Fruit fly (Drosophila melanogaster) whole organism, pupa: ENCODE results near the gene Rpt6.
A peak's percentile ranks its signal among the peaks of the same experiment; 100 is the strongest.

ENCODE experiments used
- CG13204 ChIP-seq: fragments of 200-800 bp; sonication (Bioruptor generic); optimal IDR thresholded peaks from 2 replicates; lab custom pipeline; 2018; ENCODE audit warnings: missing biosample characterization, mild to moderate bottlenecking, missing genetic modification characterization, moderate library complexity
- CG14655 ChIP-seq: fragments of 200-800 bp; sonication (Bioruptor generic); optimal IDR thresholded peaks from 3 replicates; lab custom pipeline; 2017; ENCODE audit warnings: mild to moderate bottlenecking, missing biosample characterization, missing genetic modification reagents, missing genetic modification characterization
- CG15710 ChIP-seq: fragments of 200-800 bp; sonication (Bioruptor generic); optimal IDR thresholded peaks from 2 replicates; lab custom pipeline; 2018; ENCODE audit warnings: missing biosample characterization, mild to moderate bottlenecking, missing genetic modification characterization, moderate library complexity
- CG8159 ChIP-seq: fragments of 200-800 bp; sonication (Bioruptor generic); optimal IDR thresholded peaks from 3 replicates; lab custom pipeline; 2018; ENCODE audit warnings: missing biosample characterization, mild to moderate bottlenecking, missing genetic modification characterization, moderate library complexity
- CG8301 ChIP-seq: fragments of 200-800 bp; sonication (Bioruptor generic); optimal IDR thresholded peaks from 2 replicates; lab custom pipeline; 2018; ENCODE audit warnings: missing biosample characterization, mild to moderate bottlenecking, missing genetic modification characterization
- EcR ChIP-seq: fragments of 200-800 bp; sonication (Bioruptor generic); optimal IDR thresholded peaks from 3 replicates; lab custom pipeline; 2019; ENCODE audit warnings: missing biosample characterization, missing genetic modification characterization, mild to moderate bottlenecking, moderate library complexity, missing genetic modification reagents
- Ets98B ChIP-seq: fragments of 200-800 bp; sonication (Bioruptor generic); IDR thresholded peaks from 2 replicates; pipeline ENCODE4 v1.3.6; 2022; ENCODE audit warnings: missing biosample characterization, missing genetic modification characterization
- Pif1A ChIP-seq: fragments of 200-800 bp; sonication (Bioruptor generic); optimal IDR thresholded peaks from 3 replicates; lab custom pipeline; 2016; ENCODE audit warnings: missing biosample characterization, missing genetic modification characterization
- Pif1B ChIP-seq: fragments of 200-800 bp; sonication (Bioruptor generic); optimal IDR thresholded peaks from 3 replicates; lab custom pipeline; 2016; ENCODE audit warnings: missing biosample characterization, missing genetic modification characterization
- Snoo ChIP-seq: fragments of 200-800 bp; sonication (Bioruptor generic); optimal IDR thresholded peaks from 3 replicates; lab custom pipeline; 2017; ENCODE audit warnings: missing biosample characterization, mild to moderate bottlenecking, missing genetic modification characterization, inconsistent platforms
- gl ChIP-seq: fragments of 200-800 bp; sonication (Bioruptor generic); optimal IDR thresholded peaks from 2 replicates; lab custom pipeline; 2018; ENCODE audit warnings: missing biosample characterization, mild to moderate bottlenecking, missing genetic modification characterization

dm6 chrX:21357810-21358671 is 42.2 kb downstream of the Rpt6 start, which contains the start of gene Septin1:
- TF ChIP-seq EcR (GFP tag; lab: Kevin White, UChicago) (peak; percentile 55), Pif1A (GFP tag; lab: Kevin White, UChicago) (no peak), CG14655 (GFP tag; lab: Kevin White, UChicago) (no peak), Ets98B (GFP tag; lab: Robert Waterston, UW) (no peak), Pif1B (GFP tag; lab: Kevin White, UChicago) (no peak), Snoo (tag; lab: Kevin White, UChicago) (no peak), CG8159 (no peak), CG13204 (GFP tag; lab: Kevin White, UChicago) (no peak), gl (tag; lab: Kevin White, UChicago) (no peak), CG15710 (tag; lab: Kevin White, UChicago) (no peak), CG8301 (tag; lab: Kevin White, UChicago) (no peak)
